Fruit fly (Drosophila melanogaster): ENCODE data around the gene Flo2.

Gene Flo2

dm6 chrX:14839047-14839446 lies at the start of gene Flo2, which contains the start of gene CG32590 (continued):
- TF ChIP-seq Hey (tag; optimal IDR thresholded peaks at IDR 0.05) (no peak), CG6791 (GFP tag; IDR thresholded peaks at IDR 0.05; ENCODE audit: partially characterized antibody) (peak; percentile 94), CG15479 (GFP tag; optimal IDR thresholded peaks at IDR 0.05) (no peak), H2.0 (GFP tag; IDR thresholded peaks at IDR 0.05) (peak; percentile 80), knrl (GFP tag; IDR thresholded peaks at IDR 0.05; ENCODE audit: partially characterized antibody) (peak; percentile 96), Sox102F (GFP tag; optimal IDR thresholded peaks at IDR 0.05) (peak; percentile 77), tup (GFP tag; optimal IDR thresholded peaks at IDR 0.05) (peak; percentile 55), CG13624 (GFP tag; optimal IDR thresholded peaks at IDR 0.05) (peak; percentile 63), CG30403 (GFP tag; optimal IDR thresholded peaks at IDR 0.05) (peak; percentile 84), Trl (optimal IDR thresholded peaks at IDR 0.05) (no peak), Trl (GFP tag; optimal IDR thresholded peaks at IDR 0.05) (peak; percentile 56), CG13894 (tag; optimal IDR thresholded peaks at IDR 0.05) (peak; percentile 70), CG2889 (GFP tag; IDR thresholded peaks at IDR 0.05) (peak; percentile 69; the same call in 2 of the 3 replicates), CG7786 (GFP tag; optimal IDR thresholded peaks at IDR 0.05) (peak; percentile 66), CG13287 (GFP tag; IDR thresholded peaks at IDR 0.05; ENCODE audit: partially characterized antibody) (peak; percentile 98), fd102C (GFP tag; optimal IDR thresholded peaks at IDR 0.05) (no peak), Fer2 (tag; optimal IDR thresholded peaks at IDR 0.05) (peak; percentile 69), eyg (GFP tag; optimal IDR thresholded peaks at IDR 0.05) (no peak), slou (GFP tag; optimal IDR thresholded peaks at IDR 0.05) (peak; percentile 56), Lpt (GFP tag; optimal IDR thresholded peaks at IDR 0.05) (no peak), ems (GFP tag; optimal IDR thresholded peaks at IDR 0.05) (peak; percentile 72), CG18262 (tag; optimal IDR thresholded peaks at IDR 0.05) (peak; percentile 62), CG7357 (GFP tag; IDR thresholded peaks at IDR 0.05) (peak; percentile 45; the same call in 1 of the 3 replicates), CG17568 (GFP tag; optimal IDR thresholded peaks at IDR 0.05) (no peak), CG32772 (GFP tag; IDR thresholded peaks at IDR 0.05) (peak; percentile 82), CG14965 (GFP tag; optimal IDR thresholded peaks at IDR 0.05; ENCODE audit: borderline replicate concordance) (no peak), Nf-YC (tag; optimal IDR thresholded peaks at IDR 0.05) (peak; percentile 44), CG15696 (tag; optimal IDR thresholded peaks at IDR 0.05) (peak; percentile 62), Side (GFP tag; optimal IDR thresholded peaks at IDR 0.05) (peak; percentile 70), Xrp1 (GFP tag; IDR thresholded peaks at IDR 0.05) (peak; percentile 86), pb (GFP tag; optimal IDR thresholded peaks at IDR 0.05) (no peak), bbx (GFP tag; IDR thresholded peaks at IDR 0.05; ENCODE audit: partially characterized antibody) (peak; percentile 94), Poxn (GFP tag; IDR thresholded peaks at IDR 0.05) (no peak; the same call in 1 of the 2 replicates), Rfx (GFP tag; IDR thresholded peaks at IDR 0.05) (peak; percentile 84), gfzf (GFP tag; optimal IDR thresholded peaks at IDR 0.05) (peak; percentile 18), gcm (GFP tag; optimal IDR thresholded peaks at IDR 0.05) (peak; percentile 19), sim (GFP tag; IDR thresholded peaks at IDR 0.05) (peak; percentile 47; the same call in 1 of the 2 replicates), kni (GFP tag; optimal IDR thresholded peaks at IDR 0.05) (no peak), danr (GFP tag; IDR thresholded peaks at IDR 0.05) (peak; percentile 69), CG14441 (GFP tag; IDR thresholded peaks at IDR 0.05) (peak; percentile 77), CG9727 (GFP tag; optimal IDR thresholded peaks at IDR 0.05) (peak; percentile 72), CG8290 (GFP tag; optimal IDR thresholded peaks at IDR 0.05) (peak; percentile 78), CG8290 (tag; optimal IDR thresholded peaks at IDR 0.05) (peak; percentile 54 to 78), aop (GFP tag; IDR thresholded peaks at IDR 0.05) (0 out of 2 replicates have a peak, but pooled peaks have one; percentile 9), slbo (GFP tag; IDR thresholded peaks at IDR 0.05) (peak; percentile 94), chn (GFP tag; optimal IDR thresholded peaks at IDR 0.05) (peak; percentile 69), CG9215 (GFP tag; IDR thresholded peaks at IDR 0.05) (peak; percentile 82), CG11504 (tag; optimal IDR thresholded peaks at IDR 0.05) (peak; percentile 53), CG15514 (GFP tag; optimal IDR thresholded peaks at IDR 0.05) (peak; percentile 94), sens (GFP tag) (peak; percentile 96), D19A (tag; optimal IDR thresholded peaks at IDR 0.05) (peak; percentile 40), Six4 (GFP tag; optimal IDR thresholded peaks at IDR 0.05) (peak; percentile 63)
